Worm (Caenorhabditis elegans): ENCODE results near the gene arx-4.

Gene arx-4

ce11 chrIII:839491-839890 is 22.6 kb upstream of the arx-4 start, which contains the start of gene dos-3:
TSS of gene dos-3 (minus strand) at chrIII:839591.
- TF ChIP-seq hmg-1.2 (GFP tag; IDR thresholded peaks at IDR 0.05) (no peak), C06A6.2 (GFP tag; conservative IDR thresholded peaks at IDR 0.05) (no peak), him-1 (tag; optimal IDR thresholded peaks at IDR 0.05) (no peak), cebp-1 (GFP tag; IDR thresholded peaks at IDR 0.05) (no peak), cebp-1 (tag; optimal IDR thresholded peaks at IDR 0.05) (no peak), mel-28 (tag; optimal IDR thresholded peaks at IDR 0.05; ENCODE audit: borderline replicate concordance) (no peak), ccch-3 (GFP tag; optimal IDR thresholded peaks at IDR 0.05) (no peak), B0336.3 (GFP tag; IDR thresholded peaks at IDR 0.05) (no peak), ceh-27 (GFP tag; optimal IDR thresholded peaks at IDR 0.05) (no peak), ama-1 (optimal IDR thresholded peaks at IDR 0.05) (no peak), ama-1 (GFP tag; optimal IDR thresholded peaks at IDR 0.05) (no peak), lin-40 (tag; optimal IDR thresholded peaks at IDR 0.05) (no peak), nhr-80 (tag; optimal IDR thresholded peaks at IDR 0.05) (no peak), F39B2.1 (GFP tag; IDR thresholded peaks at IDR 0.05) (no peak), lsl-1 (GFP tag; optimal IDR thresholded peaks at IDR 0.05) (no peak), madf-6 (GFP tag; IDR thresholded peaks at IDR 0.05) (no peak), ztf-6 (GFP tag; IDR thresholded peaks at IDR 0.05) (no peak), Y95B8A.8 (GFP tag; IDR thresholded peaks at IDR 0.05) (no peak), ceh-91 (GFP tag; IDR thresholded peaks at IDR 0.05) (no peak), zfh-2 (GFP tag; conservative IDR thresholded peaks at IDR 0.05) (no peak), lin-54 (GFP tag; optimal IDR thresholded peaks at IDR 0.05) (no peak), ztf-28 (GFP tag; IDR thresholded peaks at IDR 0.05) (no peak)

ce11 chrIII:841177-841576 is 20.9 kb upstream of the arx-4 start, which contains the start of gene K02F3.9:
TSS of gene K02F3.9 (minus strand) at chrIII:841366.
- TF ChIP-seq zim-3 (tag; optimal IDR thresholded peaks at IDR 0.05) (no peak), gei-17 (GFP tag; optimal IDR thresholded peaks at IDR 0.05) (no peak), xnd-1 (tag; optimal IDR thresholded peaks at IDR 0.05) (no peak), lir-1 (GFP tag; conservative IDR thresholded peaks at IDR 0.05) (no peak), hlh-12 (tag; optimal IDR thresholded peaks at IDR 0.05) (no peak), lin-26 (GFP tag; IDR thresholded peaks at IDR 0.05) (no peak), bed-1 (GFP tag; IDR thresholded peaks at IDR 0.05) (no peak), lin-40 (tag; optimal IDR thresholded peaks at IDR 0.05) (no peak), dox-1 (GFP tag; IDR thresholded peaks at IDR 0.05) (no peak), ztf-28 (GFP tag; IDR thresholded peaks at IDR 0.05) (no peak)

DNA sequence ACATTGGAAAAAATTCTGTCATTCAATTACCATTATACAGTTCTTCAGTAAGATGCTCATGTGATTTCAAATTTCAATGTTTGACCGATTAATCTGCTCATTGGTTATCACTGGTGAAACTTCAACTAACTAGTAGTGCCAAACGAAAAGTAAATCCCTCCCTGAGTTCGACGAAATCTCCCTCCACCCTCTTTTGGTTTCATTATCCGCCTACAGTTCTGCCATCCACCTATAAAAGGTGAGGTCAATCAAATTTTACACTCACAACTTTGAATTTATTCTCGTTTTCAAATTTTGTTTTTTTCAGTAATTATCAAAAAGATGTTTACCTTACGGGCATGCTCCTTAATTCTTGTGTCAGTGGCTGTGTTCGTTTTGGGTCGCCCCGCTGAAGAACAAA is 19.5 kb upstream of the arx-4 start, which contains the start of gene far-8:
TSS of gene far-8 (plus strand) at position 301 of the 400 bp plus-strand sequence.
- TF ChIP-seq ceh-79 (tag; optimal IDR thresholded peaks at IDR 0.05): no peak
- no peak for TF ChIP-seq lsy-27 (tag; optimal IDR thresholded peaks at IDR 0.05; ENCODE audit: borderline replicate concordance, insufficient read depth)
- TF ChIP-seq ceh-58 (GFP tag; IDR thresholded peaks at IDR 0.05): no peak
- TF ChIP-seq egrh-3 (GFP tag; IDR thresholded peaks at IDR 0.05): no peak
- no peak for TF ChIP-seq Y53G8AR.9 (GFP tag; conservative IDR thresholded peaks at IDR 0.05)
- TF ChIP-seq nfya-2 (GFP tag; IDR thresholded peaks at IDR 0.05): no peak
- TF ChIP-seq madf-6 (GFP tag; IDR thresholded peaks at IDR 0.05): no peak
- no peak for TF ChIP-seq attf-6 (GFP tag; IDR thresholded peaks at IDR 0.05)
- TF ChIP-seq ccch-3 (GFP tag; optimal IDR thresholded peaks at IDR 0.05): no peak
- TF ChIP-seq hlh-26 (GFP tag; conservative IDR thresholded peaks at IDR 0.05): no peak
- TF ChIP-seq T26A5.8 (tag; optimal IDR thresholded peaks at IDR 0.05): no peak
- no peak for TF ChIP-seq zim-3 (tag; optimal IDR thresholded peaks at IDR 0.05)
- no peak for TF ChIP-seq gei-17 (GFP tag; optimal IDR thresholded peaks at IDR 0.05)
- no peak for TF ChIP-seq B0261.1 (tag; optimal IDR thresholded peaks at IDR 0.05)
- TF ChIP-seq repo-1 (tag; optimal IDR thresholded peaks at IDR 0.05): no peak
- no peak for TF ChIP-seq lin-26 (GFP tag; IDR thresholded peaks at IDR 0.05)
- TF ChIP-seq ztf-18 (tag; optimal IDR thresholded peaks at IDR 0.05): no peak
- TF ChIP-seq F39B2.1 (GFP tag; IDR thresholded peaks at IDR 0.05): no peak
